Worm (Caenorhabditis elegans) whole organism, L4 larva: Measurements from ENCODE around the gene ZK1320.9.
A peak's percentile ranks its signal among the peaks of the same experiment; 100 is the strongest.

ENCODE experiments used
- F10B5.3 ChIP-seq: sonication (generic microtip); optimal IDR thresholded peaks from 2 replicates; lab custom pipeline; 2016; ENCODE audit warnings: mild to moderate bottlenecking, missing genetic modification characterization, missing compliant biosample characterization
- Y5F2A.4 ChIP-seq: fragments of 200-800 bp; sonication (Bioruptor generic); optimal IDR thresholded peaks from 2 replicates; lab custom pipeline; 2018; ENCODE audit warnings: mild to moderate bottlenecking, missing genetic modification characterization, missing compliant biosample characterization
- Y75B8A.6 ChIP-seq: fragments of 200-800 bp; sonication (Bioruptor generic); IDR thresholded peaks from 2 replicates; pipeline ENCODE4 v1.3.6; 2022; ENCODE audit warnings: missing genetic modification reagents, missing genetic modification characterization, missing compliant biosample characterization
- ZK546.5 ChIP-seq, 2 experiments: sonication (generic microtip); optimal IDR thresholded peaks; 2 replicates each; lab custom pipeline; 2017; ENCODE audit warnings: missing biosample characterization in 2 of 2, missing genetic modification characterization in 2 of 2
- aly-2 ChIP-seq: sonication (generic microtip); optimal IDR thresholded peaks from 2 replicates; lab custom pipeline; 2018; ENCODE audit warnings: missing biosample characterization, missing genetic modification characterization
- arid-1 ChIP-seq: fragments of 200-800 bp; sonication (Bioruptor generic); conservative IDR thresholded peaks from 2 replicates; pipeline ENCODE4 v1.3.6; 2022; ENCODE audit warnings: missing genetic modification reagents, missing genetic modification characterization, missing compliant biosample characterization
- ceh-28 ChIP-seq: fragments of 150-350 bp; optimal IDR thresholded peaks from 2 replicates; lab custom pipeline; 2014; ENCODE audit warnings: missing biosample characterization, missing genetic modification reagents, missing genetic modification characterization
- ces-1 ChIP-seq: fragments of 150-350 bp; sonication (generic microtip); optimal IDR thresholded peaks from 4 replicates; lab custom pipeline; 2014; ENCODE audit warnings: missing biosample characterization, missing genetic modification reagents, missing genetic modification characterization
- daf-12 ChIP-seq: fragments of 150-350 bp; optimal IDR thresholded peaks from 2 replicates; lab custom pipeline; 2014; ENCODE audit warnings: missing biosample characterization, missing genetic modification reagents, missing genetic modification characterization
- daf-16 ChIP-seq, 3 experiments: sonication (generic microtip); optimal IDR thresholded peaks; 2 replicates each; lab custom pipeline; 2016 to 2017; ENCODE audit warnings: missing genetic modification characterization in 3 of 3, missing genetic modification reagents in 3 of 3, mild to moderate bottlenecking in 2 of 3, missing compliant biosample characterization in 2 of 3, missing biosample characterization in 1 of 3, moderate library complexity in 1 of 3
- dmd-9 ChIP-seq: fragments of 200-800 bp; sonication (Bioruptor generic); IDR thresholded peaks from 2 replicates; pipeline ENCODE4 v1.3.6; 2022; ENCODE audit warnings: missing genetic modification reagents, missing genetic modification characterization, missing compliant biosample characterization
- hlh-30 ChIP-seq: sonication (generic microtip); optimal IDR thresholded peaks from 2 replicates; lab custom pipeline; 2017; ENCODE audit warnings: antibody characterized with exemption, mild to moderate bottlenecking, missing genetic modification characterization, missing compliant biosample characterization; ENCODE audit not compliant: insufficient read depth
- hmg-1.1 ChIP-seq: fragments of 200-800 bp; sonication (Bioruptor generic); IDR thresholded peaks from 2 replicates; pipeline ENCODE4 v1.3.6; 2022; ENCODE audit warnings: missing genetic modification reagents, missing genetic modification characterization, missing compliant biosample characterization
- lin-1 ChIP-seq: fragments of 200-800 bp; sonication (Bioruptor generic); IDR thresholded peaks from 2 replicates; pipeline ENCODE4 v1.3.6; 2022; ENCODE audit warnings: missing genetic modification reagents, missing genetic modification characterization, missing compliant biosample characterization
- lir-3 ChIP-seq: sonication (generic microtip); optimal IDR thresholded peaks from 2 replicates; lab custom pipeline; 2016; ENCODE audit warnings: mild to moderate bottlenecking, missing genetic modification characterization, missing compliant biosample characterization
- mdt-29 ChIP-seq: fragments of 200-800 bp; sonication (Bioruptor generic); IDR thresholded peaks from 2 replicates; pipeline ENCODE4 v1.3.6; 2022; ENCODE audit warnings: missing genetic modification reagents, missing genetic modification characterization, missing compliant biosample characterization
- nhr-102 ChIP-seq: sonication (generic microtip); optimal IDR thresholded peaks from 2 replicates; lab custom pipeline; 2016; ENCODE audit warnings: mild to moderate bottlenecking, missing genetic modification characterization, moderate library complexity, missing compliant biosample characterization
- nhr-111 ChIP-seq: fragments of 200-800 bp; sonication (Bioruptor generic); optimal IDR thresholded peaks from 2 replicates; lab custom pipeline; 2018; ENCODE audit warnings: mild to moderate bottlenecking, missing genetic modification characterization, missing compliant biosample characterization
- nhr-28 ChIP-seq: fragments of 150-350 bp; optimal IDR thresholded peaks from 2 replicates; lab custom pipeline; 2014; ENCODE audit warnings: missing biosample characterization, missing genetic modification characterization
- nhr-41 ChIP-seq: fragments of 200-800 bp; sonication (Bioruptor generic); IDR thresholded peaks from 2 replicates; pipeline ENCODE4 v1.3.6; 2022; ENCODE audit warnings: missing genetic modification reagents, missing genetic modification characterization, missing compliant biosample characterization
- saeg-2 ChIP-seq: fragments of 200-800 bp; sonication (Bioruptor generic); IDR thresholded peaks from 2 replicates; pipeline ENCODE4 v1.3.6; 2022; ENCODE audit warnings: missing genetic modification reagents, missing genetic modification characterization, missing compliant biosample characterization

The ZK1320.9 gene

ce11 chrII:9644438-9644837 lies 42.1 kb downstream of the ZK1320.9 start, which contains the start of gene fzr-1:
Gene fzr-1, minus strand, starts transcription at chrII:9644466.
- no peak for TF ChIP-seq mdt-29 (GFP tag; lab: Robert Waterston, UW)
- TF ChIP-seq daf-16 (GFP tag; optimal IDR thresholded peaks at IDR 0.05; lab: Kevin White, UChicago): no peak
- TF ChIP-seq daf-16 (tag; optimal IDR thresholded peaks at IDR 0.05; lab: Kevin White, UChicago): peak; percentile 16
- TF ChIP-seq Y5F2A.4 (GFP tag; lab: Kevin White, UChicago): no peak
- no peak for TF ChIP-seq lin-1 (GFP tag; lab: Robert Waterston, UW)
- TF ChIP-seq arid-1 (GFP tag; lab: Robert Waterston, UW): no peak
- no peak for TF ChIP-seq nhr-102
- no peak for TF ChIP-seq F10B5.3 (tag; lab: Kevin White, UChicago)
- TF ChIP-seq daf-12 (tag; lab: Kevin White, UChicago): no peak
- TF ChIP-seq ces-1: no peak
- TF ChIP-seq saeg-2 (GFP tag; lab: Robert Waterston, UW): no peak
- TF ChIP-seq hmg-1.1 (GFP tag; lab: Robert Waterston, UW): no peak
- TF ChIP-seq nhr-28 (tag; lab: Kevin White, UChicago): peak; percentile 50
- TF ChIP-seq Y75B8A.6: no peak
- no peak for TF ChIP-seq dmd-9 (GFP tag; lab: Robert Waterston, UW)

DNA sequence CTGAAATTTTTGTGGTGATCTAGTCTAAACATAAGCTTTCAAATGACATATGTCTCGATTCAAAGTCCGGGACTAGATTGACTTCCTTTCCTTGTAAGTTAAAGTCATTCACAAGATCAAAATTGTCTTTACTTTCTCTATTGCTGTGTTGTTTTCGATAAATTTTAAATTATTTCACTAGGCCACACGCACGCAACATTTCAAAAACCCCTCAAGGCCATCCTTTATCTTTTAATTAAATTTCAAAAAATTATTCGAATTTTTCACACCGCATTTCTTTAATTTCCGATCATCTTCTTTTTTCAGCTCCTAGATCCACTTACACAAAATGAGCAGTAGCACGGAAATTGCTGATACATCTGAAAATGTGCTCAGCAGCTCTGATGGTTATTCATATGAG lies 50.2 kb downstream of the ZK1320.9 start, which contains the start of gene ZK1307.7:
TSS of gene ZK1307.7 (plus strand) at position 301 of the 400 bp plus-strand sequence.
- TF ChIP-seq aly-2 (tag; lab: Kevin White, UChicago): no peak
- no peak for TF ChIP-seq nhr-41
- no peak for TF ChIP-seq lin-1 (GFP tag; lab: Robert Waterston, UW)
- TF ChIP-seq lir-3 (tag; lab: Kevin White, UChicago): no peak
- TF ChIP-seq ceh-28 (tag; lab: Kevin White, UChicago): no peak
- TF ChIP-seq hlh-30 (tag; lab: Kevin White, UChicago): no peak
- TF ChIP-seq ZK546.5 (tag; optimal IDR thresholded peaks at IDR 0.05; lab: Kevin White, UChicago): no peak
- TF ChIP-seq nhr-111 (GFP tag; lab: Kevin White, UChicago): no peak
